Worm (Caenorhabditis elegans) whole organism, late embryonic: Measurements from ENCODE around the gene rab-21.
A peak's percentile ranks its signal among the peaks of the same experiment; 100 is the strongest.

Experiments used
- C08G9.2 ChIP-seq: sonication (generic microtip); optimal IDR thresholded peaks from 2 replicates; lab custom pipeline; 2016; ENCODE audit warnings: mild to moderate bottlenecking, missing genetic modification characterization, moderate library complexity, missing compliant biosample characterization
- F13H6.1 ChIP-seq: sonication (generic microtip); optimal IDR thresholded peaks from 2 replicates; lab custom pipeline; 2016; ENCODE audit warnings: missing genetic modification characterization, missing compliant biosample characterization
- K02D7.2 ChIP-seq: sonication (generic microtip); optimal IDR thresholded peaks from 2 replicates; lab custom pipeline; 2017; ENCODE audit warnings: mild to moderate bottlenecking, missing genetic modification characterization, missing compliant biosample characterization
- ceh-14 ChIP-seq: sonication (generic microtip); optimal IDR thresholded peaks from 2 replicates; lab custom pipeline; 2016; ENCODE audit warnings: missing genotype, missing genetic modification characterization, missing compliant biosample characterization
- ceh-19 ChIP-seq: fragments of 200-800 bp; sonication (Bioruptor generic); optimal IDR thresholded peaks from 2 replicates; lab custom pipeline; 2018; ENCODE audit warnings: mild to moderate bottlenecking, missing genetic modification characterization, missing compliant biosample characterization
- ceh-2 ChIP-seq: sonication (generic microtip); optimal IDR thresholded peaks from 2 replicates; lab custom pipeline; 2016; ENCODE audit warnings: missing genotype, missing genetic modification characterization, missing compliant biosample characterization
- ceh-22 ChIP-seq: sonication (generic microtip); optimal IDR thresholded peaks from 2 replicates; lab custom pipeline; 2017; ENCODE audit warnings: missing biosample characterization, missing genetic modification characterization
- ceh-30 ChIP-seq: fragments of 150-350 bp; optimal IDR thresholded peaks from 2 replicates; lab custom pipeline; 2014; ENCODE audit warnings: missing biosample characterization, missing genetic modification characterization
- ceh-45 ChIP-seq: fragments of 200-800 bp; sonication (Bioruptor generic); IDR thresholded peaks from 2 replicates; pipeline ENCODE4 v1.3.6; 2022; ENCODE audit warnings: missing genetic modification reagents, missing genetic modification characterization, missing compliant biosample characterization
- elt-2 ChIP-seq: sonication (generic microtip); optimal IDR thresholded peaks from 2 replicates; lab custom pipeline; 2016; ENCODE audit warnings: missing genetic modification reagents, missing genetic modification characterization, missing compliant biosample characterization
- elt-4 ChIP-seq: sonication (generic microtip); optimal IDR thresholded peaks from 2 replicates; lab custom pipeline; 2016; ENCODE audit warnings: missing genetic modification characterization, missing compliant biosample characterization
- fkh-10 ChIP-seq: fragments of 150-350 bp; optimal IDR thresholded peaks from 2 replicates; lab custom pipeline; 2014; ENCODE audit warnings: missing biosample characterization, missing genetic modification reagents, missing genetic modification characterization
- hlh-13 ChIP-seq: fragments of 200-800 bp; sonication (Bioruptor generic); optimal IDR thresholded peaks from 2 replicates; lab custom pipeline; 2018; ENCODE audit warnings: mild to moderate bottlenecking, missing genetic modification characterization, missing compliant biosample characterization
- hlh-30 ChIP-seq: sonication (generic microtip); optimal IDR thresholded peaks from 2 replicates; lab custom pipeline; 2017; ENCODE audit warnings: antibody characterized with exemption, missing genetic modification characterization, missing compliant biosample characterization; ENCODE audit not compliant: insufficient read depth
- lim-6 ChIP-seq: sonication (generic microtip); optimal IDR thresholded peaks from 2 replicates; lab custom pipeline; 2016; ENCODE audit warnings: missing genetic modification characterization, missing compliant biosample characterization
- lin-11 ChIP-seq: fragments of 200-800 bp; sonication (Bioruptor generic); optimal IDR thresholded peaks from 2 replicates; lab custom pipeline; 2018; ENCODE audit warnings: mild to moderate bottlenecking, missing genetic modification characterization, missing compliant biosample characterization
- mec-3 ChIP-seq: sonication (generic microtip); optimal IDR thresholded peaks from 2 replicates; lab custom pipeline; 2016; ENCODE audit warnings: borderline replicate concordance, missing genetic modification characterization, missing compliant biosample characterization
- nhr-11 ChIP-seq: fragments of 150-350 bp; optimal IDR thresholded peaks from 2 replicates; lab custom pipeline; 2014; ENCODE audit warnings: missing biosample characterization, missing genetic modification characterization
- nhr-232 ChIP-seq: sonication (generic microtip); optimal IDR thresholded peaks from 2 replicates; lab custom pipeline; 2016; ENCODE audit warnings: missing genetic modification characterization, missing compliant biosample characterization
- npax-4 ChIP-seq: sonication (generic microtip); optimal IDR thresholded peaks from 2 replicates; lab custom pipeline; 2016; ENCODE audit warnings: missing genetic modification characterization, missing compliant biosample characterization
- odd-2 ChIP-seq: sonication (generic microtip); optimal IDR thresholded peaks from 2 replicates; lab custom pipeline; 2017; ENCODE audit warnings: antibody characterized with exemption, mild to moderate bottlenecking, missing genetic modification characterization, missing compliant biosample characterization
- pat-9 ChIP-seq: fragments of 200-800 bp; sonication (Bioruptor generic); optimal IDR thresholded peaks from 2 replicates; lab custom pipeline; 2018; ENCODE audit warnings: mild to moderate bottlenecking, missing genetic modification characterization, moderate library complexity, missing compliant biosample characterization
- pha-2 ChIP-seq: sonication (generic microtip); optimal IDR thresholded peaks from 2 replicates; lab custom pipeline; 2017; ENCODE audit warnings: mild to moderate bottlenecking, missing genetic modification characterization, missing compliant biosample characterization
- pha-4 ChIP-seq: fragments of 150-350 bp; optimal IDR thresholded peaks from 2 replicates; lab custom pipeline; 2018; ENCODE audit warnings: missing biosample characterization, missing genetic modification reagents, missing genetic modification characterization
- pros-1 ChIP-seq: fragments of 150-350 bp; optimal IDR thresholded peaks from 2 replicates; lab custom pipeline; 2014; ENCODE audit warnings: missing biosample characterization, missing genetic modification reagents, missing genetic modification characterization
- rnt-1 ChIP-seq: sonication (generic microtip); optimal IDR thresholded peaks from 2 replicates; lab custom pipeline; 2016; ENCODE audit warnings: missing genetic modification characterization, missing compliant biosample characterization
- sox-4 ChIP-seq: sonication (generic microtip); optimal IDR thresholded peaks from 2 replicates; lab custom pipeline; 2017; ENCODE audit warnings: mild to moderate bottlenecking, missing genetic modification characterization, inconsistent platforms, missing compliant biosample characterization
- syd-9 ChIP-seq: sonication (generic microtip); optimal IDR thresholded peaks from 2 replicates; lab custom pipeline; 2016; ENCODE audit warnings: mild to moderate bottlenecking, missing genetic modification characterization, moderate library complexity, missing compliant biosample characterization
- tbx-2 ChIP-seq: sonication (generic microtip); optimal IDR thresholded peaks from 2 replicates; lab custom pipeline; 2016; ENCODE audit warnings: missing genetic modification characterization, missing compliant biosample characterization
- tbx-7 ChIP-seq: sonication (generic microtip); optimal IDR thresholded peaks from 2 replicates; lab custom pipeline; 2016; ENCODE audit warnings: missing genotype, missing genetic modification characterization, missing compliant biosample characterization
- unc-3 ChIP-seq, 2 experiments: fragments of 200-800 bp in 1 of 2; sonication (Bioruptor generic) in 1 of 2; sonication (generic microtip) in 1 of 2; conservative IDR thresholded peaks in 1 of 2; optimal IDR thresholded peaks in 1 of 2; 2 replicates each; pipeline versions ENCODE4 v1.3.6 to Lab custom; 2016 to 2022; ENCODE audit warnings: missing compliant biosample characterization in 2 of 2, missing genetic modification characterization in 2 of 2, missing genetic modification reagents in 1 of 2
- unc-42 ChIP-seq: sonication (generic microtip); optimal IDR thresholded peaks from 2 replicates; lab custom pipeline; 2016; ENCODE audit warnings: missing genotype, missing genetic modification characterization, missing compliant biosample characterization
- unc-55 ChIP-seq: sonication (generic microtip); optimal IDR thresholded peaks from 2 replicates; lab custom pipeline; 2017; ENCODE audit warnings: missing biosample characterization, missing genetic modification reagents, missing genetic modification characterization
- unc-86 ChIP-seq: sonication (generic microtip); optimal IDR thresholded peaks from 2 replicates; lab custom pipeline; 2016; ENCODE audit warnings: missing genetic modification characterization, missing compliant biosample characterization
- zip-5 ChIP-seq: sonication (generic microtip); optimal IDR thresholded peaks from 2 replicates; lab custom pipeline; 2016; ENCODE audit warnings: missing genetic modification characterization, missing compliant biosample characterization
- ztf-16 ChIP-seq: sonication (generic microtip); optimal IDR thresholded peaks from 2 replicates; lab custom pipeline; 2017; ENCODE audit warnings: missing genetic modification characterization, missing compliant biosample characterization

The rab-21 gene

DNA sequence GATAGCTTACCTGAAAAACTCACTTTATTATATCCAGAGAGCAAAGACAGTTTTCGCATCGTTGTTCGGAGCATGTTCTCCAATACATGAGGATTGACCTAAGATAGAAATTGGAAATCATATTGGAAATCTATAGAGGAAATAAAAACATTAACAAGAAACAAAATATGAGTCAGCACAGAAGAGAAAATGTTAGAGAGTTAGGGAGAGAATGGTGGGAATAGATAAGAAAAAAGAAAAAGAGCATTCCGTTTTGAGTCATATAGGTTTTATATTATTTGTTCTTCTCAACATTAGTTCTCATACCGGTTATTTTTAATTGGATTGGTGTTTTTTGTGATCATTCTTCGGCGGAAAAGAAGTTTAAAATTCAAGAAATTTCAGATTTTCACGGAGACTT lies 30.0 kb downstream of the rab-21 start, which contains the start of gene hgap-2:
Gene hgap-2, minus strand, starts transcription at position 101 of the 400 bp plus-strand sequence.
- TF ChIP-seq ceh-22 (no peak), hlh-30 (tag; lab: Kevin White, UChicago) (no peak), pha-2 (tag; lab: Kevin White, UChicago) (no peak), nhr-232 (tag; lab: Kevin White, UChicago) (no peak), nhr-11 (tag; lab: Kevin White, UChicago) (no peak), hlh-13 (GFP tag; lab: Kevin White, UChicago) (no peak), mec-3 (tag; lab: Kevin White, UChicago) (no peak), unc-3 (GFP tag; conservative IDR thresholded peaks at IDR 0.05; lab: Robert Waterston, UW) (no peak), unc-3 (tag; optimal IDR thresholded peaks at IDR 0.05; lab: Kevin White, UChicago) (no peak), ztf-16 (tag; lab: Kevin White, UChicago) (no peak), syd-9 (no peak), pros-1 (tag; lab: Kevin White, UChicago) (no peak), elt-2 (no peak), npax-4 (tag; lab: Kevin White, UChicago) (no peak), ceh-45 (GFP tag; lab: Robert Waterston, UW) (no peak), ceh-2 (tag; lab: Kevin White, UChicago) (no peak)
- TF ChIP-seq, all 69 proteins: peak for 0

ce11 chrII:8683933-8684332 lies 30.9 kb downstream of the rab-21 start:
- TF ChIP-seq rnt-1 (tag; lab: Kevin White, UChicago) (no peak), ceh-2 (tag; lab: Kevin White, UChicago) (no peak), pha-4 (tag; lab: Kevin White, UChicago) (no peak), K02D7.2 (tag; lab: Kevin White, UChicago) (no peak), ztf-16 (tag; lab: Kevin White, UChicago) (no peak), tbx-2 (tag; lab: Kevin White, UChicago) (no peak), lim-6 (tag; lab: Kevin White, UChicago) (no peak), odd-2 (tag; lab: Kevin White, UChicago) (no peak), unc-42 (tag; lab: Kevin White, UChicago) (peak; percentile 37), unc-86 (tag; lab: Kevin White, UChicago) (peak; percentile 8), ceh-14 (tag; lab: Kevin White, UChicago) (peak; percentile 7), nhr-11 (tag; lab: Kevin White, UChicago) (no peak), ceh-45 (GFP tag; lab: Robert Waterston, UW) (no peak), tbx-7 (no peak), unc-3 (GFP tag; conservative IDR thresholded peaks at IDR 0.05; lab: Robert Waterston, UW) (no peak), unc-3 (tag; optimal IDR thresholded peaks at IDR 0.05; lab: Kevin White, UChicago) (no peak), C08G9.2 (tag; lab: Kevin White, UChicago) (no peak), zip-5 (tag; lab: Kevin White, UChicago) (no peak), hlh-30 (tag; lab: Kevin White, UChicago) (no peak), pat-9 (tag; lab: Kevin White, UChicago) (no peak), sox-4 (no peak), elt-4 (tag; lab: Kevin White, UChicago) (no peak), F13H6.1 (tag; lab: Kevin White, UChicago) (no peak), ceh-19 (GFP tag; lab: Kevin White, UChicago) (no peak), ceh-30 (tag; lab: Kevin White, UChicago) (no peak)
- TF ChIP-seq, all 69 proteins: peak for 3

DNA sequence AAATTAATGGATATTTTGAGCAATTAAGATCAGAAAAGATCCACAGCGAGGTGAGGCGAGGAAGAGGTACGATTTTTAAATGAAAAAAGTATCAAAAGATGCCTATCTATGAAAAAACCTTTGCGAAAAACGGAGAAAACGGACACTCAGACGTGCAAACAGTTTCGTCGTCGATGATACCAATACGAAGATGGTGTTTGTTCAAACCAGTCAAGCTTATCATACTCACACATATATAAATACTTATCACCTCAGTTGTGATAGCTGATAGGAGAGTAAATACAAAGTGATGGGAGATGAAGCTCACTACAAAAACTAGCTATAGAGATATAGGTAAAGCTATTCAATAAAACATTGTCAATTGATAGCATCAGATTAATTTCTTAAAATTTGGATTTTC lies 35.0 kb downstream of the rab-21 start:
- TF ChIP-seq odd-2 (tag; lab: Kevin White, UChicago) (no peak), lin-11 (tag; lab: Kevin White, UChicago) (no peak), unc-55 (GFP tag; lab: Kevin White, UChicago) (no peak), fkh-10 (GFP tag; lab: Kevin White, UChicago) (no peak), nhr-11 (tag; lab: Kevin White, UChicago) (no peak)
